Fruit fly (Drosophila melanogaster) whole organism, prepupa: ENCODE data around the gene CG5282.

Experiments used
- Blimp-1 ChIP-seq: fragments of 200-800 bp; sonication (Bioruptor generic); optimal IDR thresholded peaks from 3 replicates; lab custom pipeline; 2017; ENCODE audit warnings: missing biosample characterization, missing genetic modification characterization, mild to moderate bottlenecking, moderate library complexity, missing genetic modification reagents
- CG1621 ChIP-seq: fragments of 200-800 bp; sonication (Bioruptor generic); optimal IDR thresholded peaks from 3 replicates; lab custom pipeline; 2018; ENCODE audit warnings: missing biosample characterization, mild to moderate bottlenecking, missing genetic modification characterization
- CG7368 ChIP-seq: fragments of 200-800 bp; sonication (Bioruptor generic); optimal IDR thresholded peaks from 3 replicates; lab custom pipeline; 2016; ENCODE audit warnings: missing biosample characterization, missing genetic modification characterization
- Ets21C ChIP-seq: fragments of 200-800 bp; sonication (Bioruptor generic); optimal IDR thresholded peaks from 3 replicates; lab custom pipeline; 2016; ENCODE audit warnings: missing biosample characterization, missing genetic modification characterization
- Met ChIP-seq: fragments of 200-800 bp; sonication (Bioruptor generic); optimal IDR thresholded peaks from 3 replicates; lab custom pipeline; 2016; ENCODE audit warnings: missing biosample characterization, missing genetic modification characterization
- Smox ChIP-seq: fragments of 200-800 bp; sonication (Bioruptor generic); optimal IDR thresholded peaks from 3 replicates; lab custom pipeline; 2016; ENCODE audit warnings: missing biosample characterization, missing genetic modification characterization
- pdm3 ChIP-seq: fragments of 200-800 bp; sonication (Bioruptor generic); optimal IDR thresholded peaks from 3 replicates; lab custom pipeline; 2016; ENCODE audit warnings: missing biosample characterization, missing genetic modification characterization
- salr ChIP-seq, 2 experiments: fragments of 200-800 bp; sonication (Bioruptor generic); optimal IDR thresholded peaks; 3 replicates each; lab custom pipeline; 2016 to 2018; ENCODE audit warnings: missing biosample characterization in 2 of 2, missing genetic modification characterization in 2 of 2, mild to moderate bottlenecking in 1 of 2

dm6 chr3L:20402665-20403492, 23.0 kb downstream of the CG5282 start:
- TF ChIP-seq Smox (GFP tag; lab: Kevin White, UChicago) (peak; percentile 72), salr (GFP tag; optimal IDR thresholded peaks at IDR 0.05; lab: Kevin White, UChicago) (peak in 1 of 2 experiments; percentile 57), Met (GFP tag; lab: Kevin White, UChicago) (peak; percentile 62), CG1621 (tag; lab: Kevin White, UChicago) (peak; percentile 75), CG7368 (GFP tag; lab: Kevin White, UChicago) (peak; percentile 55), Ets21C (peak; percentile 46), pdm3 (GFP tag; lab: Kevin White, UChicago) (peak; percentile 65), Blimp-1 (GFP tag; lab: Kevin White, UChicago) (no peak)
